Worm (Caenorhabditis elegans): ENCODE results near the gene C35D10.1.

C35D10.1 gene

ce11 chrIII:4879445-4879844 is at the start of gene C35D10.1:
Gene C35D10.1 (plus strand): TSS chrIII:4879745.
- TF ChIP-seq Y22D7AL.16 (tag; optimal IDR thresholded peaks at IDR 0.05) (no peak), ceh-6 (GFP tag; optimal IDR thresholded peaks at IDR 0.05) (no peak), lim-6 (tag; optimal IDR thresholded peaks at IDR 0.05) (no peak)

DNA sequence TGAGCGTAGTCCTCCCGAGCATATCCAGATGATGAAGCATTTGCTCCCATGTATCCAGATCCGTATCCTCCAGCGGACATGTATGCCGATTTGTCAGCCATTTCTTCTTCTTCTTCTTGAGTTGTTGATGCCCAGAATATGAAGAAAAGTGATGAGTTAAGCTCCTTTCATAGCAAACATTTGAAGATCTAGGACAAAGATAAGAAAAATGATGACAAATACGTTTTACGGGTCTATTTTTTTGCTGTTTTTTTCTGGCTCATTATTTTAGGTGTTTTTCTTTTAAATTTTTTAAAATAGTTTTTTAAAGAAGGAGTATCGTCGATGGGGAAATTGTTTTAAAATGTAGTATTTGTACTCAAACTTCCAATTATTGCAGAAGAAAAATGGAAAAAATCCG is 49.3 kb upstream of the C35D10.1 start, which contains the start of gene nspd-9:
nspd-9 (minus strand) TSS at position 101 of the 400 bp plus-strand sequence.
- no peak for TF ChIP-seq nhr-11 (tag; optimal IDR thresholded peaks at IDR 0.05)
- no peak for TF ChIP-seq sox-2 (GFP tag; IDR thresholded peaks at IDR 0.05)
- no peak for TF ChIP-seq odd-2 (tag; optimal IDR thresholded peaks at IDR 0.05)
- no peak for TF ChIP-seq syd-9 (tag; optimal IDR thresholded peaks at IDR 0.05)
- no peak for TF ChIP-seq K09A11.1 (tag; optimal IDR thresholded peaks at IDR 0.05; ENCODE audit: insufficient read depth)
- no peak for TF ChIP-seq che-1 (tag; optimal IDR thresholded peaks at IDR 0.05)
- no peak for TF ChIP-seq ceh-22 (tag; optimal IDR thresholded peaks at IDR 0.05)
- TF ChIP-seq rnt-1 (tag; optimal IDR thresholded peaks at IDR 0.05), result no peak
- TF ChIP-seq ceh-2 (tag; optimal IDR thresholded peaks at IDR 0.05), result no peak
- TF ChIP-seq sox-4 (tag; optimal IDR thresholded peaks at IDR 0.05), result no peak
- TF ChIP-seq ztf-16 (tag; optimal IDR thresholded peaks at IDR 0.05), result no peak
- no peak for TF ChIP-seq ahr-1 (tag; optimal IDR thresholded peaks at IDR 0.05)
- TF ChIP-seq unc-42 (tag; optimal IDR thresholded peaks at IDR 0.05), result no peak
- TF ChIP-seq ttx-3 (tag; optimal IDR thresholded peaks at IDR 0.05), result no peak
- no peak for TF ChIP-seq eyg-1 (tag; optimal IDR thresholded peaks at IDR 0.05)
- no peak for TF ChIP-seq tbx-2 (tag; optimal IDR thresholded peaks at IDR 0.05)
- no peak for TF ChIP-seq hlh-8 (tag; optimal IDR thresholded peaks at IDR 0.05)
- no peak for TF ChIP-seq fkh-10 (GFP tag; optimal IDR thresholded peaks at IDR 0.05)
- no peak for TF ChIP-seq fax-1 (tag; optimal IDR thresholded peaks at IDR 0.05)

DNA sequence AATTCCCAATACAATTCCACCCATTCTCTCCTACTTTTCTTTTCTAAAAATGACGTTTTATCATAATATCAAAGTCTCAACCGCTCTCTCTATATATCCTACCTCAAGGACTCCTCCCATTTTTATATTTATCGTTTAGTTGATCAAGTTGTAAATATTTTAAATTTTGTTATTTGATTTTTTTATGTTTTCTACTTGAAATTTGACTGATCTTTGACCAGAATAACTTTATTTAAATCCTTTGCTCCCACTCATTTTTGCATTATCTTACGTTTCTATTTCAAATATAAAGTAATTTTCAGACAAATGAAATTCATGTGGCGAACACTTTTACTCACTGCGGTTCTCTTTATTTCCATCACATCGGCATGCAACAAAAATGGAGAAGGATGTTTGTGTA is 42.1 kb upstream of the C35D10.1 start, which contains the start of the genes acbp-7 and F26A1.19:
acbp-7 (plus strand) TSS at position 301 of the 400 bp plus-strand sequence.
F26A1.19 (plus strand) TSS at position 303 of the 400 bp plus-strand sequence.
- TF ChIP-seq lin-11 (tag; optimal IDR thresholded peaks at IDR 0.05) (no peak), ceh-14 (tag; optimal IDR thresholded peaks at IDR 0.05) (no peak), unc-55 (GFP tag; optimal IDR thresholded peaks at IDR 0.05) (no peak), pqm-1 (tag; optimal IDR thresholded peaks at IDR 0.05) (no peak), ceh-18 (tag; optimal IDR thresholded peaks at IDR 0.05) (no peak), sdc-2 (tag; optimal IDR thresholded peaks at IDR 0.05) (no peak), hlh-6 (tag; optimal IDR thresholded peaks at IDR 0.05) (no peak), unc-42 (tag; optimal IDR thresholded peaks at IDR 0.05) (no peak), sox-2 (GFP tag; IDR thresholded peaks at IDR 0.05) (no peak)

- no peak for TF ChIP-seq F13H6.1 (tag; optimal IDR thresholded peaks at IDR 0.05)
- TF ChIP-seq unc-3 (GFP tag; conservative IDR thresholded peaks at IDR 0.05), result no peak
- TF ChIP-seq unc-3 (tag; optimal IDR thresholded peaks at IDR 0.05), result no peak
- no peak for TF ChIP-seq rnt-1 (tag; optimal IDR thresholded peaks at IDR 0.05)
- TF ChIP-seq hlh-6 (tag; optimal IDR thresholded peaks at IDR 0.05), result no peak
- TF ChIP-seq ceh-30 (tag; optimal IDR thresholded peaks at IDR 0.05), result no peak
- no peak for TF ChIP-seq sox-4 (tag; optimal IDR thresholded peaks at IDR 0.05)
- TF ChIP-seq fax-1 (tag; optimal IDR thresholded peaks at IDR 0.05), result no peak
- TF ChIP-seq pag-3 (tag; optimal IDR thresholded peaks at IDR 0.05; ENCODE audit: borderline replicate concordance), result no peak
- no peak for TF ChIP-seq che-1 (tag; optimal IDR thresholded peaks at IDR 0.05)
- no peak for TF ChIP-seq lim-6 (tag; optimal IDR thresholded peaks at IDR 0.05)
- TF ChIP-seq hlh-15 (tag; optimal IDR thresholded peaks at IDR 0.05), result no peak
- TF ChIP-seq lin-11 (tag; optimal IDR thresholded peaks at IDR 0.05), result no peak
- TF ChIP-seq pha-4 (tag; optimal IDR thresholded peaks at IDR 0.05), result no peak
- no peak for TF ChIP-seq pax-1 (tag; optimal IDR thresholded peaks at IDR 0.05)
- no peak for TF ChIP-seq sdc-2 (tag; optimal IDR thresholded peaks at IDR 0.05)
- TF ChIP-seq ceh-24 (tag; optimal IDR thresholded peaks at IDR 0.05), result no peak
- no peak for TF ChIP-seq nfya-1 (tag; optimal IDR thresholded peaks at IDR 0.05)
Observed at ce11 chrIII:4842173-4842572, 37.4 kb upstream of the C35D10.1 start, which contains the start of gene clec-156. Gene clec-156 (minus strand): TSS chrIII:4842273.

Measured in whole organism, late embryonic.